Fruit fly (Drosophila melanogaster): ENCODE data around the gene Sf3b1.
A peak's percentile ranks its signal among the peaks of the same experiment; 100 is the strongest.

Sf3b1 gene

DNA sequence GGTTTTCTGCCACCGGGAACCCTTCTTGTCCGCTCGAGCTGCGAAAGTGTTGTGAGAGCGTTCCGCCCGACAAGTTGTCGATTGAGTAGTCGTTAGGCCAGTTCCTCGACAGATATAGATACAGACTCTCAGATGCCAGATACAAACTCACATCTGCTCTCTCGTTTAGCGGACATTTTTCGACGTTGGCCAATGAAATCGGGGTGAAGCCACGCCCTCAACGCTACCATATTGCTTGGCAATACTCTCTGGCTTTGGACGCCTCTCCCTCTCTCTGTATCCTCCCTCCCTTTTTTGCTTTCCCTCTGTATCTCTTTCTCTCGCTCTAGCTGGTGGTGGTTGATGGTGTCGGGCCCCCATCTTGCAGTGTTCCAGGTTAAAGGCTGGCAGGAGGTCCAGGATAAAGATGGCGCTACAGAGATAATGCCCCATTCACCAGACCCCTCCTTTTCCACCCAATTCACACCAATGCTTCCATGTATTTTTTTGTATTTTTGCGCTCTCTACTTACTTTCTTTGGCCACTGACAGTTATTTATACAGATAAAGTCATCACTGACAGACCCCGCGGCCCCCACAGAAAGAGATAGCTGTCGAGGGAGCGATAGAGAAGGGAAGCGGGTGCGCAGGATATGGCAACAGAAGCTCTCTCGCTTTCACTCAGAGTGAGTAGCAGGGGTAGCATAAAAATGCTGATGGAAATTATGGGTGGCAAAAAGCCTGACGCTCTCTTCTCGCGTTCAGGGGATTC is 26.7 kb downstream of the Sf3b1 start, which contains the start of gene Gsc:
Gene Gsc, minus strand, starts transcription at position 51 of the 750 bp plus-strand sequence.
- TF ChIP-seq CG5204 (GFP tag; optimal IDR thresholded peaks at IDR 0.05): no peak
- no peak for TF ChIP-seq Clk (GFP tag; optimal IDR thresholded peaks at IDR 0.05)
- no peak for TF ChIP-seq cnc (optimal IDR thresholded peaks at IDR 0.05)
- TF ChIP-seq pad (GFP tag; optimal IDR thresholded peaks at IDR 0.05): no peak
- no peak for TF ChIP-seq CG33017 (tag; optimal IDR thresholded peaks at IDR 0.05)
- TF ChIP-seq cic (GFP tag; optimal IDR thresholded peaks at IDR 0.05): no peak
- TF ChIP-seq CG11617 (GFP tag; optimal IDR thresholded peaks at IDR 0.05): no peak
- TF ChIP-seq CG14711 (tag; optimal IDR thresholded peaks at IDR 0.05): no peak
- TF ChIP-seq Hr96 (GFP tag; optimal IDR thresholded peaks at IDR 0.05): no peak
- TF ChIP-seq CG7045 (GFP tag; optimal IDR thresholded peaks at IDR 0.05): no peak
- TF ChIP-seq Mnt (GFP tag; optimal IDR thresholded peaks at IDR 0.05): no peak
- no peak for TF ChIP-seq CG7101 (tag; optimal IDR thresholded peaks at IDR 0.05)
- no peak for TF ChIP-seq CG12768 (GFP tag; optimal IDR thresholded peaks at IDR 0.05)
- no peak for TF ChIP-seq CG1620 (GFP tag; optimal IDR thresholded peaks at IDR 0.05)
- TF ChIP-seq kay (GFP tag; ENCODE audit: borderline replicate concordance): no peak
- no peak for TF ChIP-seq Crg-1 (GFP tag; optimal IDR thresholded peaks at IDR 0.05)
- TF ChIP-seq ovo (GFP tag; optimal IDR thresholded peaks at IDR 0.05): no peak
- TF ChIP-seq toe (GFP tag; optimal IDR thresholded peaks at IDR 0.05): no peak

dm6 chr2L:597771-598170 is 29.6 kb downstream of the Sf3b1 start:
- TF ChIP-seq CG7045 (GFP tag; optimal IDR thresholded peaks at IDR 0.05) (no peak), CG7101 (tag; optimal IDR thresholded peaks at IDR 0.05) (no peak), ovo (GFP tag; optimal IDR thresholded peaks at IDR 0.05) (no peak), bab1 (GFP tag; optimal IDR thresholded peaks at IDR 0.05) (no peak), CG33017 (tag; optimal IDR thresholded peaks at IDR 0.05) (no peak), kay (GFP tag; ENCODE audit: borderline replicate concordance) (no peak), toe (GFP tag; optimal IDR thresholded peaks at IDR 0.05) (no peak), CG5204 (GFP tag; optimal IDR thresholded peaks at IDR 0.05) (no peak), Hr96 (GFP tag; optimal IDR thresholded peaks at IDR 0.05) (no peak), Clk (GFP tag; optimal IDR thresholded peaks at IDR 0.05) (no peak), tj (GFP tag; optimal IDR thresholded peaks at IDR 0.05) (no peak), pad (GFP tag; optimal IDR thresholded peaks at IDR 0.05) (no peak), CG14711 (tag; optimal IDR thresholded peaks at IDR 0.05) (no peak), cnc (optimal IDR thresholded peaks at IDR 0.05) (no peak), CG11617 (GFP tag; optimal IDR thresholded peaks at IDR 0.05) (no peak), Crg-1 (GFP tag; optimal IDR thresholded peaks at IDR 0.05) (no peak)

DNA sequence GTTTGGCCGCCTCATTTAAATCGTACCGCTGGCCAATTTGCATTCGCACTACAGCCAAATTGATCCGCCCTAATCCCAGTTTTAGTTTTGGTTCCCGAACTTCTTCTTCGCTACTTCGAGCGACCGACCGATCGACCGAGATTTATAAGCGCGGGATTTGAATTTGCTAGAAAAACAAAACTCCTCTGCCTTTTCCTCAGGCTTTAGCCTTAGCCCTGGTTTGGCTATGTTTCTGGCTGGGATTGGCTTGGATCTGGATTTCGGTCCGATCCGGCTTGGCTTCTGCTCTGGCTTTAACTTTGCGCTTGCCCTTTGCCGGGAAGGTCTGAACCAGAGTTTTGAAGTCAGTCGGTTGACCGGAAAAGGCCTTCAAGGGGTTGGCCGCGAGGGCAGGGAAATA is 33.7 kb downstream of the Sf3b1 start:
- no peak for TF ChIP-seq Hr96 (GFP tag; optimal IDR thresholded peaks at IDR 0.05)
- TF ChIP-seq pad (GFP tag; optimal IDR thresholded peaks at IDR 0.05): no peak
- no peak for TF ChIP-seq CG33017 (tag; optimal IDR thresholded peaks at IDR 0.05)
- no peak for TF ChIP-seq CG7101 (tag; optimal IDR thresholded peaks at IDR 0.05)
- TF ChIP-seq CG1620 (GFP tag; optimal IDR thresholded peaks at IDR 0.05): no peak
- TF ChIP-seq Mnt (GFP tag; optimal IDR thresholded peaks at IDR 0.05): no peak
- no peak for TF ChIP-seq CG11617 (GFP tag; optimal IDR thresholded peaks at IDR 0.05)
- no peak for TF ChIP-seq CG14711 (tag; optimal IDR thresholded peaks at IDR 0.05)
- no peak for TF ChIP-seq CG5204 (GFP tag; optimal IDR thresholded peaks at IDR 0.05)
- no peak for TF ChIP-seq tj (GFP tag; optimal IDR thresholded peaks at IDR 0.05)
- TF ChIP-seq cnc (optimal IDR thresholded peaks at IDR 0.05): no peak
- no peak for TF ChIP-seq toe (GFP tag; optimal IDR thresholded peaks at IDR 0.05)
- no peak for TF ChIP-seq CG12768 (GFP tag; optimal IDR thresholded peaks at IDR 0.05)
- TF ChIP-seq ovo (GFP tag; optimal IDR thresholded peaks at IDR 0.05): no peak
- TF ChIP-seq Clk (GFP tag; optimal IDR thresholded peaks at IDR 0.05): no peak
- TF ChIP-seq kay (GFP tag; ENCODE audit: borderline replicate concordance): no peak

DNA sequence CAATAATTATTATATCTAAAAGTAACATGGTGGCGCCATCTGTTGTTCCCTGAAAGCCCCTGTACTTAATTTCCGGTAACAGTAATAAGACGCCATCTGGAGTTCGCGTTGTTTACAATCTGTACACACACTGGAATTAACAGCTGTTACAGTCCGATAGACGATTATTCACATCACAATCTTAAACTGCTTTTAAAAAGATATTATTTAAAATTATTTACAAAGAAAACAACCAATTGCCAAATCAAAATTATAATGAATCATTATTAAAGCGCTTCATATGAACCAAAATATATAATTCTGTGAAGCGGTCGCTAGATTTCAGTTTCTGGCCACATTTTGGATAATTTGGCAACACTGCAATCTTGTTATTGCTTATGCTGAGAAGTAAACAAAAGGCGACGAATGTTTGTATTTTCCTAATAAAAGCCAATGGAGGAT is 34.3 kb downstream of the Sf3b1 start, which contains the start of gene CG13689:
Gene CG13689, plus strand, starts transcription at position 375 of the 441 bp plus-strand sequence.
- TF ChIP-seq tj (GFP tag; optimal IDR thresholded peaks at IDR 0.05): no peak
- TF ChIP-seq cnc (optimal IDR thresholded peaks at IDR 0.05): no peak
- no peak for TF ChIP-seq Crg-1 (GFP tag; optimal IDR thresholded peaks at IDR 0.05)
- peak; percentile 31 for TF ChIP-seq CG5204 (GFP tag; optimal IDR thresholded peaks at IDR 0.05)
- peak; percentile 44 for TF ChIP-seq CG1620 (GFP tag; optimal IDR thresholded peaks at IDR 0.05)
- TF ChIP-seq toe (GFP tag; optimal IDR thresholded peaks at IDR 0.05): peak; percentile 50
- TF ChIP-seq CG7101 (tag; optimal IDR thresholded peaks at IDR 0.05): no peak
- TF ChIP-seq pad (GFP tag; optimal IDR thresholded peaks at IDR 0.05): peak; percentile 14
- no peak for TF ChIP-seq Clk (GFP tag; optimal IDR thresholded peaks at IDR 0.05)
- TF ChIP-seq bab1 (GFP tag; optimal IDR thresholded peaks at IDR 0.05): peak; percentile 38
- TF ChIP-seq ovo (GFP tag; optimal IDR thresholded peaks at IDR 0.05): peak; percentile 3
- TF ChIP-seq Mnt (GFP tag; optimal IDR thresholded peaks at IDR 0.05): no peak
- peak; percentile 79 for TF ChIP-seq CG14711 (tag; optimal IDR thresholded peaks at IDR 0.05)
- no peak for TF ChIP-seq CG11617 (GFP tag; optimal IDR thresholded peaks at IDR 0.05)
- TF ChIP-seq Hr96 (GFP tag; optimal IDR thresholded peaks at IDR 0.05): peak; percentile 39
- peak; percentile 29 for TF ChIP-seq CG7045 (GFP tag; optimal IDR thresholded peaks at IDR 0.05)
- TF ChIP-seq CG12768 (GFP tag; optimal IDR thresholded peaks at IDR 0.05): no peak
- TF ChIP-seq cic (GFP tag; optimal IDR thresholded peaks at IDR 0.05): no peak
- TF ChIP-seq CG33017 (tag; optimal IDR thresholded peaks at IDR 0.05): no peak
- TF ChIP-seq kay (GFP tag; ENCODE audit: borderline replicate concordance): no peak

DNA sequence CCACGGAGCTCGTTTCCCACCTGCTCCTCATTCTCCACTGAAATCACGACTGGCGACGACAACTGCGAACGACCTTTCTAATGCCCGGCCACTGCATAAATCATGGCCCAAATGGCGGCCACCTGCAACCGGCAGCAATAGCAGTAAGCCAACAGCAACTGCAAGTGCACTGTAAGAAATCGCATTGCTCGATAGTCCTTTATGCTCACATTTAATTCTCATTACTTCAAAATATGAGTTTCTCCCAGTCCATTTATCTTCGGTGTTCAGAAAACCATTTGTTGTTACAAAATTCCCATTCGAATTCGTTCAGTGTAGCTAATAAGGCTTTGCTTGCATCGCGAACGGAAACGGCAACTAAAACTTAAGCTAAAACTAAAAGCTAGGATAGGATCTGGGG is 35.9 kb downstream of the Sf3b1 start:
- TF ChIP-seq Crg-1 (GFP tag; optimal IDR thresholded peaks at IDR 0.05) (no peak), cic (GFP tag; optimal IDR thresholded peaks at IDR 0.05) (no peak), bab1 (GFP tag; optimal IDR thresholded peaks at IDR 0.05) (no peak), Mnt (GFP tag; optimal IDR thresholded peaks at IDR 0.05) (no peak), pad (GFP tag; optimal IDR thresholded peaks at IDR 0.05) (no peak), CG5204 (GFP tag; optimal IDR thresholded peaks at IDR 0.05) (no peak), kay (GFP tag; ENCODE audit: borderline replicate concordance) (no peak), CG11617 (GFP tag; optimal IDR thresholded peaks at IDR 0.05) (no peak), CG7101 (tag; optimal IDR thresholded peaks at IDR 0.05) (no peak), cnc (optimal IDR thresholded peaks at IDR 0.05) (no peak), CG14711 (tag; optimal IDR thresholded peaks at IDR 0.05) (no peak), ovo (GFP tag; optimal IDR thresholded peaks at IDR 0.05) (no peak), CG33017 (tag; optimal IDR thresholded peaks at IDR 0.05) (no peak), Clk (GFP tag; optimal IDR thresholded peaks at IDR 0.05) (no peak), CG7045 (GFP tag; optimal IDR thresholded peaks at IDR 0.05) (no peak), toe (GFP tag; optimal IDR thresholded peaks at IDR 0.05) (no peak), CG12768 (GFP tag; optimal IDR thresholded peaks at IDR 0.05) (no peak), CG1620 (GFP tag; optimal IDR thresholded peaks at IDR 0.05) (no peak)

Data from whole organism, adult.